Worm (Caenorhabditis elegans) whole organism, late embryonic: ENCODE measurements around the gene T19C3.4.

Experiments
- F13H6.1 ChIP-seq: sonication (generic microtip); optimal IDR thresholded peaks from 2 replicates; lab custom pipeline; 2016; ENCODE audit warnings: missing genetic modification characterization, missing compliant biosample characterization
- ceh-48 ChIP-seq: sonication (generic microtip); optimal IDR thresholded peaks from 2 replicates; lab custom pipeline; 2016; ENCODE audit warnings: missing genetic modification characterization, inconsistent platforms, missing compliant biosample characterization
- ceh-6 ChIP-seq: fragments of 200-800 bp; sonication (Bioruptor generic); optimal IDR thresholded peaks from 2 replicates; lab custom pipeline; 2018; ENCODE audit warnings: mild to moderate bottlenecking, missing genetic modification characterization, missing compliant biosample characterization
- gmeb-2 ChIP-seq: sonication (generic microtip); optimal IDR thresholded peaks from 2 replicates; lab custom pipeline; 2016; ENCODE audit warnings: missing genetic modification characterization, inconsistent platforms, missing compliant biosample characterization
- nfya-1 ChIP-seq: sonication (generic microtip); optimal IDR thresholded peaks from 2 replicates; lab custom pipeline; 2017; ENCODE audit warnings: missing genetic modification characterization, mild to moderate bottlenecking, missing compliant biosample characterization, antibody characterized with exemption, moderate library complexity
- npax-4 ChIP-seq: sonication (generic microtip); optimal IDR thresholded peaks from 2 replicates; lab custom pipeline; 2016; ENCODE audit warnings: missing genetic modification characterization, missing compliant biosample characterization
- pqm-1 ChIP-seq: sonication (generic microtip); optimal IDR thresholded peaks from 2 replicates; lab custom pipeline; 2016; ENCODE audit warnings: missing genetic modification characterization, missing compliant biosample characterization
- unc-42 ChIP-seq: sonication (generic microtip); optimal IDR thresholded peaks from 2 replicates; lab custom pipeline; 2016; ENCODE audit warnings: missing genotype, missing genetic modification characterization, missing compliant biosample characterization

DNA sequence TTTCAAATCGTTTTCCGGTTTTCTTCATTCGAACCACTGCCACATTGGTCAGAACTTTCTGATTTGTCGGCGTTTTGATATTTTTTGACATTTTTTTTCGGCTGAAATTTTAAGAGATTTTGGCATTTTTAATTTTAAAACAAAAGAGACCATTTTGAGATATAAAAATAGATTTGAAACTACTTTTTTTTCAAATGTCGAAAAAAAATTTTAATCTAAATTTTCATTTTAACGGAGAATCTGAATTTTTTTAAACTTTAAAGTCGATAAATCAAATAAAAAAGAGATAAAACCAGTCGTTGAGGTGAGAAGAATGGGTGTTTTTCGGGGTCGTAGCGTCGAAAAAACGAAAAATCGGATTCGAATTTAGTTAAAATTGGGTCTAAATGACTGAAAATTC, 18.3 kb upstream of the T19C3.4 start, which contains the start of gene sbds-1:
- TF ChIP-seq gmeb-2 (tag; lab: Kevin White, UChicago) = no peak
- TF ChIP-seq pqm-1 (tag; lab: Kevin White, UChicago) = no peak
- TF ChIP-seq F13H6.1 (tag; lab: Kevin White, UChicago) = no peak
- no peak for TF ChIP-seq unc-42 (tag; lab: Kevin White, UChicago)
- no peak for TF ChIP-seq ceh-48 (tag; lab: Kevin White, UChicago)
- TF ChIP-seq ceh-6 = no peak
- TF ChIP-seq nfya-1 (tag; lab: Kevin White, UChicago) = no peak
- TF ChIP-seq npax-4 (tag; lab: Kevin White, UChicago) = no peak
